Worm (Caenorhabditis elegans) whole organism, L2 larva: Measurements from ENCODE around the gene F13H10.9.
A peak's percentile ranks its signal among the peaks of the same experiment; 100 is the strongest.

Experiments used
- C34F6.9 ChIP-seq: fragments of 150-350 bp; optimal IDR thresholded peaks from 2 replicates; lab custom pipeline; 2014; ENCODE audit warnings: missing biosample characterization, missing genetic modification characterization
- F13H6.1 ChIP-seq: sonication (generic microtip); optimal IDR thresholded peaks from 2 replicates; lab custom pipeline; 2016; ENCODE audit warnings: missing genetic modification characterization, missing compliant biosample characterization
- R02D3.7 ChIP-seq: fragments of 150-350 bp; optimal IDR thresholded peaks from 2 replicates; lab custom pipeline; 2014; ENCODE audit warnings: missing biosample characterization, missing genetic modification characterization
- Y55F3AM.14 ChIP-seq: fragments of 200-800 bp; sonication (Bioruptor generic); optimal IDR thresholded peaks from 2 replicates; lab custom pipeline; 2018; ENCODE audit warnings: mild to moderate bottlenecking, missing genetic modification characterization, missing compliant biosample characterization
- ZK546.5 ChIP-seq: sonication (generic microtip); optimal IDR thresholded peaks from 2 replicates; lab custom pipeline; 2017; ENCODE audit warnings: missing biosample characterization, missing genetic modification characterization
- blmp-1 ChIP-seq: sonication (generic microtip); optimal IDR thresholded peaks from 2 replicates; lab custom pipeline; 2017; ENCODE audit warnings: missing genetic modification characterization, mild to moderate bottlenecking, missing compliant biosample characterization, antibody characterized with exemption, moderate library complexity; ENCODE audit not compliant: insufficient read depth
- ceh-16 ChIP-seq: fragments of 150-350 bp; optimal IDR thresholded peaks from 2 replicates; lab custom pipeline; 2014; ENCODE audit warnings: missing biosample characterization, missing genetic modification characterization
- ceh-82 ChIP-seq: fragments of 150-350 bp; optimal IDR thresholded peaks from 2 replicates; lab custom pipeline; 2014; ENCODE audit warnings: missing biosample characterization, missing genetic modification characterization
- crh-2 ChIP-seq: sonication (generic microtip); optimal IDR thresholded peaks from 2 replicates; lab custom pipeline; 2017; ENCODE audit warnings: missing biosample characterization, missing genetic modification characterization
- egl-27 ChIP-seq: sonication (generic microtip); optimal IDR thresholded peaks from 3 replicates; lab custom pipeline; 2017; ENCODE audit warnings: missing biosample characterization, missing genetic modification reagents, missing genetic modification characterization
- elt-1 ChIP-seq: fragments of 150-350 bp; optimal IDR thresholded peaks from 2 replicates; lab custom pipeline; 2014; ENCODE audit warnings: missing biosample characterization, missing genetic modification characterization
- elt-3 ChIP-seq: sonication (generic microtip); optimal IDR thresholded peaks from 2 replicates; lab custom pipeline; 2017; ENCODE audit warnings: missing biosample characterization, missing genetic modification characterization
- fos-1 ChIP-seq: fragments of 150-350 bp; optimal IDR thresholded peaks from 2 replicates; lab custom pipeline; 2014; ENCODE audit warnings: missing biosample characterization, missing genetic modification characterization
- gmeb-1 ChIP-seq: fragments of 150-350 bp; optimal IDR thresholded peaks from 2 replicates; lab custom pipeline; 2014; ENCODE audit warnings: missing biosample characterization, missing genetic modification characterization
- lin-11 ChIP-seq: fragments of 150-350 bp; sonication (generic microtip); optimal IDR thresholded peaks from 2 replicates; lab custom pipeline; 2014; ENCODE audit warnings: missing biosample characterization, missing genetic modification characterization, inconsistent platforms, mixed read lengths
- lin-13 ChIP-seq: fragments of 150-350 bp; optimal IDR thresholded peaks from 2 replicates; lab custom pipeline; 2014; ENCODE audit warnings: missing biosample characterization, missing genetic modification reagents, missing genetic modification characterization
- lin-39 ChIP-seq: fragments of 150-350 bp; optimal IDR thresholded peaks from 2 replicates; lab custom pipeline; 2014; ENCODE audit warnings: missing biosample characterization, missing genetic modification reagents, missing genetic modification characterization
- lsy-2 ChIP-seq, 2 experiments: fragments of 150-350 bp in 1 of 2; sonication (generic microtip) in 1 of 2; optimal IDR thresholded peaks; 2 replicates each; lab custom pipeline; 2014 to 2017; ENCODE audit warnings: missing biosample characterization in 2 of 2, missing genetic modification characterization in 2 of 2
- mab-5 ChIP-seq: fragments of 150-350 bp; optimal IDR thresholded peaks from 2 replicates; lab custom pipeline; 2014; ENCODE audit warnings: missing biosample characterization, missing genetic modification characterization
- mdl-1 ChIP-seq, 2 experiments: fragments of 150-350 bp in 1 of 2; sonication (generic microtip) in 1 of 2; optimal IDR thresholded peaks; 2 replicates each; lab custom pipeline; 2017; ENCODE audit warnings: missing biosample characterization in 2 of 2, missing genetic modification characterization in 2 of 2
- nhr-10 ChIP-seq: sonication (generic microtip); optimal IDR thresholded peaks from 2 replicates; lab custom pipeline; 2017; ENCODE audit warnings: missing biosample characterization, missing genetic modification characterization
- nhr-12 ChIP-seq: fragments of 150-350 bp; optimal IDR thresholded peaks from 2 replicates; lab custom pipeline; 2014; ENCODE audit warnings: missing biosample characterization, missing genetic modification characterization
- nhr-129 ChIP-seq: fragments of 150-350 bp; optimal IDR thresholded peaks from 2 replicates; lab custom pipeline; 2014; ENCODE audit warnings: missing biosample characterization, missing genetic modification characterization
- nhr-21 ChIP-seq: fragments of 150-350 bp; optimal IDR thresholded peaks from 2 replicates; lab custom pipeline; 2014; ENCODE audit warnings: missing biosample characterization, missing genetic modification characterization
- nhr-25 ChIP-seq: fragments of 150-350 bp; sonication (generic microtip); optimal IDR thresholded peaks from 3 replicates; lab custom pipeline; 2014; ENCODE audit warnings: missing biosample characterization, missing genetic modification characterization
- nhr-6 ChIP-seq: fragments of 150-350 bp; optimal IDR thresholded peaks from 2 replicates; lab custom pipeline; 2014; ENCODE audit warnings: missing biosample characterization, missing genetic modification characterization
- nhr-77 ChIP-seq: fragments of 150-350 bp; optimal IDR thresholded peaks from 2 replicates; lab custom pipeline; 2014; ENCODE audit warnings: missing biosample characterization, missing genetic modification characterization
- skn-1 ChIP-seq: sonication (generic microtip); optimal IDR thresholded peaks from 2 replicates; lab custom pipeline; 2017; ENCODE audit warnings: missing biosample characterization, missing genetic modification characterization
- sma-3 ChIP-seq: sonication (generic microtip); optimal IDR thresholded peaks from 2 replicates; lab custom pipeline; 2016; ENCODE audit warnings: missing genetic modification reagents, missing genetic modification characterization, missing compliant biosample characterization
- sma-9 ChIP-seq, 2 experiments: fragments of 150-350 bp in 1 of 2; sonication (generic microtip) in 1 of 2; optimal IDR thresholded peaks; 2 replicates each; lab custom pipeline; 2014 to 2016; ENCODE audit warnings: missing genetic modification characterization in 2 of 2, mild to moderate bottlenecking in 1 of 2, missing biosample characterization in 1 of 2, missing compliant biosample characterization in 1 of 2, missing genetic modification reagents in 1 of 2, moderate library complexity in 1 of 2
- unc-55 ChIP-seq: fragments of 150-350 bp; sonication (generic microtip); optimal IDR thresholded peaks from 3 replicates; lab custom pipeline; 2014; ENCODE audit warnings: missing biosample characterization, missing genetic modification reagents, missing genetic modification characterization
- ztf-11 ChIP-seq: sonication (generic microtip); optimal IDR thresholded peaks from 2 replicates; lab custom pipeline; 2017; ENCODE audit warnings: missing biosample characterization, missing genetic modification characterization
- ztf-4 ChIP-seq: fragments of 150-350 bp; optimal IDR thresholded peaks from 2 replicates; lab custom pipeline; 2014; ENCODE audit warnings: missing biosample characterization, missing genetic modification characterization

Gene F13H10.9

ce11 chrIV:10971636-10972199 is 30.0 kb upstream of the F13H10.9 start (continued):
- TF ChIP-seq mab-5 (tag; lab: Kevin White, UChicago) (no peak), lin-13 (GFP tag; lab: Kevin White, UChicago) (no peak), ceh-82 (tag; lab: Kevin White, UChicago) (no peak)

- TF ChIP-seq nhr-129: peak; percentile 50
- peak; percentile 46 for TF ChIP-seq egl-27 (tag; lab: Kevin White, UChicago)
- peak; percentile 48 for TF ChIP-seq crh-2 (tag; lab: Kevin White, UChicago)
- peak; percentile 85 for TF ChIP-seq blmp-1 (tag; lab: Kevin White, UChicago)
- no peak for TF ChIP-seq lin-13 (GFP tag; lab: Kevin White, UChicago)
- TF ChIP-seq nhr-12 (tag; lab: Kevin White, UChicago): no peak
- TF ChIP-seq elt-1 (tag; lab: Kevin White, UChicago): no peak
- peak; percentile 54 for TF ChIP-seq fos-1 (tag; lab: Kevin White, UChicago)
- no peak for TF ChIP-seq elt-3
- TF ChIP-seq F13H6.1 (tag; lab: Kevin White, UChicago): peak; percentile 21
- peak; percentile 35 for TF ChIP-seq Y55F3AM.14 (GFP tag; lab: Kevin White, UChicago)
- TF ChIP-seq ZK546.5 (tag; lab: Kevin White, UChicago): no peak
- peak; percentile 59 for TF ChIP-seq nhr-6
- TF ChIP-seq nhr-25 (tag; lab: Kevin White, UChicago): peak; percentile 87
- peak in 1 of 2 experiments; percentile 14 for TF ChIP-seq mdl-1 (tag; optimal IDR thresholded peaks at IDR 0.05; lab: Kevin White, UChicago)
- peak; percentile 88 for TF ChIP-seq sma-9 (GFP tag; optimal IDR thresholded peaks at IDR 0.05; lab: Kevin White, UChicago)
- TF ChIP-seq sma-9 (tag; optimal IDR thresholded peaks at IDR 0.05; lab: Kevin White, UChicago): no peak
- TF ChIP-seq ztf-4 (tag; lab: Kevin White, UChicago): no peak
- TF ChIP-seq gmeb-1 (tag; lab: Kevin White, UChicago): peak; percentile 33
- peak; percentile 91 for TF ChIP-seq sma-3 (GFP tag; lab: Kevin White, UChicago)
- TF ChIP-seq nhr-21 (tag; lab: Kevin White, UChicago): peak; percentile 75
- TF ChIP-seq lsy-2 (tag; optimal IDR thresholded peaks at IDR 0.05; lab: Kevin White, UChicago): peak in 1 of 2 experiments; percentile 50
Observed at ce11 chrIV:10975968-10976367, 25.7 kb upstream of the F13H10.9 start.

DNA sequence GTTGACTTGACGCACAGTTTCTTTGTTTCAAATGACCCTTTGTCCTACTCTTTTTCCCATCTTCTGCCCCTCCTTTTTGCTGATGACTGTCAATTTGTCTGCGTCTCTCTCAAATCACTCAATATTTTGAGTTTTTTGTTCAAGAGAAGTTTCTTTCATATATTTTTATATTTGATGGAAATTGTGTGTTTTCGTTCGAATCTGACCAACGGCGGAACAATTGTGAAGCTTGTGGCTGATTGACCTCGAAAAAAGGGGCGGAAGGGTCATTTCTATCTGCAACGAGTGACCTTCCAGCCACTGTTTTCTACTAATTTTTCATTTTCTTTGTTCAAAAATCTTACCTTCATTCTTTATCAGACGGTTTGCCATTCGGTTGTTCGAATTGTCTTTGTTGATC is 23.1 kb upstream of the F13H10.9 start:
- no peak for TF ChIP-seq crh-2 (tag; lab: Kevin White, UChicago)
- peak; percentile 85 for TF ChIP-seq nhr-25 (tag; lab: Kevin White, UChicago)

DNA sequence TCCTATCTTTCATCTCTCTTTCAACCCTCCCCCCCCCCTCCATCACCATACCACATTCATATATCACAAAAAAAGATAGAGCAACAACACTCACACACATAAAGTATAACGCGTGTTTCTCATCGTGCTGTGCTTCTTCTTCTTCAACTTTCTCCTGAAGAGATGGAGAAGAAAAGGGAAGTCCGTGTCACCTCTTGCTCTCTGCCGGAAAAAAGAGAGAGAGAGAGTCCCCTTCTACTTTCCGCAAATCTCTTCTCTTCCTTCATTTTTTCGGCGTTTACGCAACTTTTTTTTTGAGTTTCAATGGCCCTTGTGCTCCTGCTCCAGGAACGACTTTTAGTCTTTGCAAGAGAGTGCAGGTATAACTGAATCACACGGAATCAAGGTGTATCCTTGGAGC is 22.0 kb upstream of the F13H10.9 start:
- TF ChIP-seq nhr-21 (tag; lab: Kevin White, UChicago) (no peak), nhr-25 (tag; lab: Kevin White, UChicago) (no peak), lsy-2 (tag; optimal IDR thresholded peaks at IDR 0.05; lab: Kevin White, UChicago) (peak in 1 of 2 experiments; percentile 59), unc-55 (GFP tag; lab: Kevin White, UChicago) (peak; percentile 13), F13H6.1 (tag; lab: Kevin White, UChicago) (peak; percentile 75), nhr-129 (peak; percentile 66), C34F6.9 (tag; lab: Kevin White, UChicago) (peak; percentile 49), blmp-1 (tag; lab: Kevin White, UChicago) (no peak), elt-1 (tag; lab: Kevin White, UChicago) (no peak), nhr-10 (tag; lab: Kevin White, UChicago) (no peak), sma-9 (GFP tag; optimal IDR thresholded peaks at IDR 0.05; lab: Kevin White, UChicago) (peak; percentile 16), sma-9 (tag; optimal IDR thresholded peaks at IDR 0.05; lab: Kevin White, UChicago) (no peak)

DNA sequence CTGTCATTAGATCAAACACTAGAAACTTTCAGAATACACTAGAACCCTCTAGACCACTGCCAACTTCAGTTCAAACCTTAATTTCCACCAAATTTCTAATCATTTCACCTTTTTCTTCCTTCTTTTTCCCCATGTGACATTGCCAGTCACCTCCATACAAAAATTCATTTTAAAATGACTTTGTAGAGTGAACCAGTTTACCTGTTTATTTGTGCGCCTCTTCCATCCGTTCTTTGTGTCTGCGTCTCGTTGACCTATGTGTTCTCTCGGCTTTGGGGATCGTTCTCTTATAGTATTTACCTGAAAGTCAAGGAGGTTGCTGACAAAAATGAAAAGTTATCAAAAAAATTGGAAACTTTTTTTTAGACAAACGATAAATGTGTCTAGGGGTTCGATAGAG is 21.1 kb upstream of the F13H10.9 start:
- TF ChIP-seq nhr-25 (tag; lab: Kevin White, UChicago) (peak; percentile 24), lin-11 (tag; lab: Kevin White, UChicago) (no peak)

DNA sequence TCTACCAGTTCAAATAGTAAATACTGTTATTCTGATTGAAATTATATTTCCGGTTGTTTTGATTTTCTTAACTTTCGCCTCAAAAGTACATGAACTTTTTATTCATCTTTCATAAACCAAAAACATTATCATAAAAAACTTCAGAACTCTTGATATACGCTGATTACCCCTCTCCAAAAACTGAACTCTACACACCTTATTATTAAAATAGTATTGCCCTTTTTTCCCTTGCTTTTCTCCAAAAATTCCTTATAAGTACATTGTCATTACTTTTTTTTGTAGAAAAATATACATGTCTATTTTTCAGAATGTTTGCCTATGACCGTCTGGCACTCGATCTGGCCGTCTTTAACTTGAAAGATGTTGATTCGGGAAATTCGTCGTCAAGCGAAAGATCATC is 20.0 kb upstream of the F13H10.9 start, which contains the start of gene Y43E12A.2:
Gene Y43E12A.2, plus strand, starts transcription at position 301 of the 400 bp plus-strand sequence.
- TF ChIP-seq C34F6.9 (tag; lab: Kevin White, UChicago) (no peak), nhr-12 (tag; lab: Kevin White, UChicago) (no peak), nhr-6 (no peak), ceh-82 (tag; lab: Kevin White, UChicago) (no peak), lin-39 (tag; lab: Kevin White, UChicago) (no peak), ztf-11 (tag; lab: Kevin White, UChicago) (no peak), elt-1 (tag; lab: Kevin White, UChicago) (no peak), lin-11 (tag; lab: Kevin White, UChicago) (no peak), nhr-21 (tag; lab: Kevin White, UChicago) (no peak), fos-1 (tag; lab: Kevin White, UChicago) (no peak), ceh-16 (tag; lab: Kevin White, UChicago) (no peak), sma-9 (GFP tag; optimal IDR thresholded peaks at IDR 0.05; lab: Kevin White, UChicago) (no peak), sma-9 (tag; optimal IDR thresholded peaks at IDR 0.05; lab: Kevin White, UChicago) (no peak), sma-3 (GFP tag; lab: Kevin White, UChicago) (no peak), ZK546.5 (tag; lab: Kevin White, UChicago) (no peak), R02D3.7 (tag; lab: Kevin White, UChicago) (no peak), crh-2 (tag; lab: Kevin White, UChicago) (no peak), nhr-77 (tag; lab: Kevin White, UChicago) (no peak), skn-1 (no peak)
